Fruit fly (Drosophila melanogaster): ENCODE measurements around the gene CG32221.

The CG32221 gene

dm6 chr3L:19833227-19833626 is 1.2 kb upstream of the CG32221 start (continued):
- TF ChIP-seq crc (GFP tag; optimal IDR thresholded peaks at IDR 0.05), result no peak
- TF ChIP-seq CG18619 (GFP tag; optimal IDR thresholded peaks at IDR 0.05), result no peak
- no peak for TF ChIP-seq CG1602 (GFP tag; optimal IDR thresholded peaks at IDR 0.05)
- no peak for TF ChIP-seq Gug (GFP tag; IDR thresholded peaks at IDR 0.05)
- TF ChIP-seq Med (GFP tag), result peak; percentile 60
- no peak for TF ChIP-seq CG10321 (GFP tag; IDR thresholded peaks at IDR 0.05)
- no peak for TF ChIP-seq ro (GFP tag; IDR thresholded peaks at IDR 0.05)
- peak; percentile 66 for TF ChIP-seq grau (tag; optimal IDR thresholded peaks at IDR 0.05)
- peak; percentile 48 for TF ChIP-seq nom (GFP tag; optimal IDR thresholded peaks at IDR 0.05)
- TF ChIP-seq Meics (GFP tag; optimal IDR thresholded peaks at IDR 0.05), result no peak
- TF ChIP-seq gsb (GFP tag; IDR thresholded peaks at IDR 0.05), result no peak
- peak; percentile 36 for TF ChIP-seq psq (GFP tag; optimal IDR thresholded peaks at IDR 0.05)
- no peak for TF ChIP-seq gem (tag; optimal IDR thresholded peaks at IDR 0.05)
- peak; percentile 70 for TF ChIP-seq crol (GFP tag; IDR thresholded peaks at IDR 0.05)
- no peak for TF ChIP-seq Drgx (GFP tag; IDR thresholded peaks at IDR 0.05)
- TF ChIP-seq CG6683 (GFP tag; optimal IDR thresholded peaks at IDR 0.05), result no peak
- no peak for TF ChIP-seq CG17361 (GFP tag; IDR thresholded peaks at IDR 0.05)
- TF ChIP-seq CG1024 (GFP tag; IDR thresholded peaks at IDR 0.05), result no peak
- peak in 1 of 2 experiments; percentile 17 for TF ChIP-seq crp (GFP tag; optimal IDR thresholded peaks at IDR 0.05)
- no peak for TF ChIP-seq CG13123 (GFP tag; optimal IDR thresholded peaks at IDR 0.05)
- no peak for TF ChIP-seq CG13775 (GFP tag; optimal IDR thresholded peaks at IDR 0.05)
- TF ChIP-seq CG13624 (GFP tag; optimal IDR thresholded peaks at IDR 0.05), result no peak
- TF ChIP-seq caup (GFP tag; optimal IDR thresholded peaks at IDR 0.05; ENCODE audit: severe bottlenecking), result no peak
- no peak for TF ChIP-seq D (optimal IDR thresholded peaks at IDR 0.05)
- TF ChIP-seq D (GFP tag; optimal IDR thresholded peaks at IDR 0.05), result no peak
- TF ChIP-seq Trl (optimal IDR thresholded peaks at IDR 0.05), result peak; percentile 62 to 70
- no peak for TF ChIP-seq Trl (GFP tag; optimal IDR thresholded peaks at IDR 0.05)
- TF ChIP-seq hkb (optimal IDR thresholded peaks at IDR 0.05), result no peak
- no peak for TF ChIP-seq hkb (GFP tag; IDR thresholded peaks at IDR 0.05)
- TF ChIP-seq CG4360 (GFP tag; IDR thresholded peaks at IDR 0.05), result 0 out of 2 replicates have a peak, but pooled peaks have one; percentile 13

DNA sequence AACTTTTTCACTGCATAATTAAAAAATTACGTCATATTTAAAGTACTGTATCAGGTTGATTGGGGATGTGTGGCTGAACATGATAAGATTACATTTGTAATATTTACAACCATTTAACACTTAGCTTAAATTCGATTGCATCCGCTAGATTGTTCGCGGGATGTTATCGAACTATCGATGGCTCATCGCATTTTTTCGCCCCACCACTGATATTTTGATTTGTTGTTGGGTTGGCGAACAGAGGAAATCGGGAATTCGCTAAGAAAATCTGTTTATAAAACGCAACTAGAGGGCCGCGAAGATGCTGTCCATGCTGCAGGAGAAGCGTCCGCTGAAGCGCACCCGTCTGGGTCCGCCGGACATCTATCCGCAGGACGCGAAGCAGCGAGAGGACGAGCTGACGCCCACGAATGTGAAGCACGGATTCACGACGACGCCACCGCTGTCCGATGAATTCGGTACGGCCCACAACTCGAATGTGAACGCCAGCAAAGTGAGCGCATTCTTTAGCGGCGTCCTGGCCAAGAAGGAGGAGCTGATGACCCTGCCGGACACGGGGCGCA is 2.0 kb downstream of the CG32221 start, which contains the start of gene kto:
TSS of gene kto (plus strand) at position 240 of the 563 bp plus-strand sequence.
- no peak for TF ChIP-seq caup (GFP tag; optimal IDR thresholded peaks at IDR 0.05; ENCODE audit: severe bottlenecking)
- TF ChIP-seq Hr51 (GFP tag; optimal IDR thresholded peaks at IDR 0.05), result no peak
- TF ChIP-seq CG34376 (GFP tag; optimal IDR thresholded peaks at IDR 0.05), result peak; percentile 1
- TF ChIP-seq tna (GFP tag; IDR thresholded peaks at IDR 0.05; ENCODE audit: partially characterized antibody), result peak; percentile 87
- TF ChIP-seq amos (GFP tag; IDR thresholded peaks at IDR 0.05; ENCODE audit: partially characterized antibody), result peak; percentile 87
- TF ChIP-seq ato (GFP tag; IDR thresholded peaks at IDR 0.05; ENCODE audit: partially characterized antibody), result peak; percentile 86
- TF ChIP-seq vnd (GFP tag; IDR thresholded peaks at IDR 0.05; ENCODE audit: partially characterized antibody), result peak; percentile 78
- no peak for TF ChIP-seq CG32772 (GFP tag; IDR thresholded peaks at IDR 0.05)
- TF ChIP-seq CG14014 (GFP tag; IDR thresholded peaks at IDR 0.05), result no peak
- peak; percentile 83 for TF ChIP-seq sna (GFP tag; IDR thresholded peaks at IDR 0.05; ENCODE audit: partially characterized antibody)
- no peak for TF ChIP-seq zf30C (GFP tag; optimal IDR thresholded peaks at IDR 0.05)
- peak; percentile 16 for TF ChIP-seq Sin3A (optimal IDR thresholded peaks at IDR 0.05)
- TF ChIP-seq trem (tag; optimal IDR thresholded peaks at IDR 0.05), result peak; percentile 34
- TF ChIP-seq toy (GFP tag; IDR thresholded peaks at IDR 0.05), result no peak
- no peak for TF ChIP-seq Dad (GFP tag; optimal IDR thresholded peaks at IDR 0.05)
- TF ChIP-seq BEAF-32 (GFP tag; optimal IDR thresholded peaks at IDR 0.05), result peak; percentile 84
- no peak for TF ChIP-seq aop (GFP tag; IDR thresholded peaks at IDR 0.05)
- no peak for TF ChIP-seq gsb (GFP tag; IDR thresholded peaks at IDR 0.05)
- no peak for TF ChIP-seq CG4404 (GFP tag; IDR thresholded peaks at IDR 0.05)
- peak; percentile 28; the same call in 1 of the 2 replicates for TF ChIP-seq CG42726 (GFP tag; IDR thresholded peaks at IDR 0.05; ENCODE audit: partially characterized antibody)
- peak; percentile 40 for TF ChIP-seq CG15514 (GFP tag; optimal IDR thresholded peaks at IDR 0.05)
- TF ChIP-seq lola (GFP tag; optimal IDR thresholded peaks at IDR 0.05), result no peak
- peak; percentile 84 for TF ChIP-seq sens (GFP tag)
- TF ChIP-seq H15 (GFP tag; IDR thresholded peaks at IDR 0.05), result no peak
